Worm (Caenorhabditis elegans) whole organism, mixed stage, embryonic: ENCODE data around the gene srt-28.

ENCODE experiments used
- M03D4.4 ChIP-seq: sonication (generic microtip); optimal IDR thresholded peaks from 2 replicates; lab custom pipeline; 2017; ENCODE audit warnings: mild to moderate bottlenecking, missing genetic modification characterization, missing compliant biosample characterization
- bed-3 ChIP-seq: fragments of 200-800 bp; sonication (Bioruptor generic); optimal IDR thresholded peaks from 3 replicates; lab custom pipeline; 2018; ENCODE audit warnings: mild to moderate bottlenecking, missing genetic modification characterization, moderate library complexity, missing compliant biosample characterization
- blmp-1 ChIP-seq: fragments of 150-350 bp; optimal IDR thresholded peaks from 2 replicates; lab custom pipeline; 2014; ENCODE audit warnings: missing biosample characterization, missing genetic modification characterization
- ceh-39 ChIP-seq: fragments of 150-350 bp; optimal IDR thresholded peaks from 2 replicates; lab custom pipeline; 2014; ENCODE audit warnings: missing biosample characterization, missing genetic modification characterization
- ceh-43 ChIP-seq: fragments of 200-800 bp; sonication (Bioruptor generic); optimal IDR thresholded peaks from 2 replicates; lab custom pipeline; 2018; ENCODE audit warnings: mild to moderate bottlenecking, missing genetic modification characterization, moderate library complexity, missing compliant biosample characterization
- ceh-83 ChIP-seq: fragments of 200-800 bp; sonication (Bioruptor generic); optimal IDR thresholded peaks from 2 replicates; lab custom pipeline; 2018; ENCODE audit warnings: mild to moderate bottlenecking, missing genetic modification characterization, missing compliant biosample characterization
- cnd-1 ChIP-seq: fragments of 200-800 bp; sonication (Bioruptor generic); optimal IDR thresholded peaks from 2 replicates; lab custom pipeline; 2018; ENCODE audit warnings: mild to moderate bottlenecking, missing genetic modification characterization, missing compliant biosample characterization
- elt-1 ChIP-seq: sonication (generic microtip); optimal IDR thresholded peaks from 2 replicates; lab custom pipeline; 2017; ENCODE audit warnings: missing genetic modification characterization, mild to moderate bottlenecking, missing compliant biosample characterization, antibody characterized with exemption, moderate library complexity, borderline replicate concordance; ENCODE audit not compliant: insufficient read depth
- flh-1 ChIP-seq: fragments of 200-800 bp; sonication (Bioruptor generic); optimal IDR thresholded peaks from 2 replicates; lab custom pipeline; 2018; ENCODE audit warnings: mild to moderate bottlenecking, missing genetic modification characterization, moderate library complexity, missing compliant biosample characterization
- ham-2 ChIP-seq: fragments of 200-800 bp; sonication (Bioruptor generic); optimal IDR thresholded peaks from 2 replicates; lab custom pipeline; 2018; ENCODE audit warnings: mild to moderate bottlenecking, missing genetic modification characterization, missing compliant biosample characterization
- hlh-1 ChIP-seq: fragments of 150-350 bp; optimal IDR thresholded peaks from 2 replicates; lab custom pipeline; 2014; ENCODE audit warnings: missing biosample characterization, missing genetic modification reagents, missing genetic modification characterization
- lin-13 ChIP-seq: fragments of 150-350 bp; optimal IDR thresholded peaks from 2 replicates; lab custom pipeline; 2014; ENCODE audit warnings: missing biosample characterization, missing genetic modification characterization
- lin-32 ChIP-seq: fragments of 200-800 bp; sonication (Bioruptor generic); optimal IDR thresholded peaks from 2 replicates; lab custom pipeline; 2018; ENCODE audit warnings: mild to moderate bottlenecking, missing genetic modification characterization, missing compliant biosample characterization
- lsy-2 ChIP-seq: fragments of 150-350 bp; optimal IDR thresholded peaks from 2 replicates; lab custom pipeline; 2014; ENCODE audit warnings: missing biosample characterization, missing genetic modification characterization
- mab-5 ChIP-seq: fragments of 150-350 bp; optimal IDR thresholded peaks from 2 replicates; lab custom pipeline; 2014; ENCODE audit warnings: missing biosample characterization, missing genetic modification characterization
- mep-1 ChIP-seq: fragments of 150-350 bp; optimal IDR thresholded peaks from 2 replicates; lab custom pipeline; 2017; ENCODE audit warnings: missing biosample characterization, missing genetic modification reagents, missing genetic modification characterization, inconsistent platforms
- mls-2 ChIP-seq: sonication (generic microtip); optimal IDR thresholded peaks from 2 replicates; lab custom pipeline; 2016; ENCODE audit warnings: mild to moderate bottlenecking, missing genetic modification characterization, moderate library complexity, missing compliant biosample characterization
- nhr-12 ChIP-seq: fragments of 150-350 bp; optimal IDR thresholded peaks from 2 replicates; lab custom pipeline; 2014; ENCODE audit warnings: missing biosample characterization, missing genetic modification characterization
- nhr-237 ChIP-seq: fragments of 150-350 bp; optimal IDR thresholded peaks from 2 replicates; lab custom pipeline; 2014; ENCODE audit warnings: missing biosample characterization, missing genetic modification characterization
- nhr-28 ChIP-seq: fragments of 150-350 bp; optimal IDR thresholded peaks from 2 replicates; lab custom pipeline; 2014; ENCODE audit warnings: missing biosample characterization, missing genetic modification characterization
- nhr-76 ChIP-seq: sonication (generic microtip); optimal IDR thresholded peaks from 2 replicates; lab custom pipeline; 2017; ENCODE audit warnings: missing biosample characterization, missing genetic modification characterization
- pha-4 ChIP-seq: fragments of 150-350 bp; optimal IDR thresholded peaks from 2 replicates; lab custom pipeline; 2018; ENCODE audit warnings: missing biosample characterization, missing genetic modification reagents, missing genetic modification characterization
- sem-2 ChIP-seq: fragments of 200-800 bp; sonication (Bioruptor generic); optimal IDR thresholded peaks from 2 replicates; lab custom pipeline; 2018; ENCODE audit warnings: mild to moderate bottlenecking, missing genetic modification characterization, missing compliant biosample characterization
- snpc-4 ChIP-seq: fragments of 150-350 bp; optimal IDR thresholded peaks from 2 replicates; lab custom pipeline; 2014; ENCODE audit warnings: missing biosample characterization, missing genetic modification characterization
- sptf-1 ChIP-seq: sonication (generic microtip); optimal IDR thresholded peaks from 2 replicates; lab custom pipeline; 2017; ENCODE audit warnings: mild to moderate bottlenecking, missing genetic modification characterization, moderate library complexity, missing compliant biosample characterization
- tbx-8 ChIP-seq: fragments of 200-800 bp; sonication (Bioruptor generic); optimal IDR thresholded peaks from 2 replicates; lab custom pipeline; 2018; ENCODE audit warnings: mild to moderate bottlenecking, missing genetic modification characterization, moderate library complexity, missing compliant biosample characterization
- unc-120 ChIP-seq: sonication (generic microtip); optimal IDR thresholded peaks from 2 replicates; lab custom pipeline; 2017; ENCODE audit warnings: missing genetic modification characterization, missing compliant biosample characterization; ENCODE audit not compliant: poor library complexity, severe bottlenecking
- unc-39 ChIP-seq: fragments of 150-350 bp; optimal IDR thresholded peaks from 2 replicates; lab custom pipeline; 2014; ENCODE audit warnings: missing biosample characterization, missing genetic modification characterization
- unc-62 ChIP-seq: fragments of 150-350 bp; optimal IDR thresholded peaks from 2 replicates; lab custom pipeline; 2014; ENCODE audit warnings: missing biosample characterization, missing genetic modification reagents, missing genetic modification characterization
- zip-8 ChIP-seq: fragments of 150-350 bp; optimal IDR thresholded peaks from 2 replicates; lab custom pipeline; 2014; ENCODE audit warnings: missing biosample characterization, missing genetic modification characterization

Gene srt-28

DNA sequence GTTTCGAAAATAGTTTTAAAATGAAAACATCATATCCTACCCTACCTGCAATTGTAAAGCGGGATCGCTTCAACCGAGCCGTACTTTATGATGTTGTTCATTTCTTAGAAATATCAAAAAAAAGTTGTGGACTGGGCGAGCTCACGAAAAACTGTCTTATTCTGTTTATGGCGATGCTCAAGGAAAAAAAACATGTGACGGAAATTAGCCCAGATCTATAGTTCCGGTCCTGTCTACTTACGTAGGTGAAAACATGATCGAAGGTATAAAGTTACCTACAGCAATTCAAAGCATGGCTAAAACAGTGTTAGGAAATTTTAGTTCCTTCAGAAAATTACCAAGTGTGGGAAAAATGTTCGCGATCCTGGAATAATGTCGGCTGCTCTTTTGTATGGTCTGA, 7.3 kb upstream of the srt-28 start, which contains the start of gene srt-27:
Gene srt-27, minus strand, starts transcription at position 101 of the 400 bp plus-strand sequence.
- TF ChIP-seq ceh-83 (GFP tag; lab: Kevin White, UChicago) (no peak), elt-1 (no peak), blmp-1 (tag; lab: Kevin White, UChicago) (no peak), zip-8 (tag; lab: Kevin White, UChicago) (no peak)

DNA sequence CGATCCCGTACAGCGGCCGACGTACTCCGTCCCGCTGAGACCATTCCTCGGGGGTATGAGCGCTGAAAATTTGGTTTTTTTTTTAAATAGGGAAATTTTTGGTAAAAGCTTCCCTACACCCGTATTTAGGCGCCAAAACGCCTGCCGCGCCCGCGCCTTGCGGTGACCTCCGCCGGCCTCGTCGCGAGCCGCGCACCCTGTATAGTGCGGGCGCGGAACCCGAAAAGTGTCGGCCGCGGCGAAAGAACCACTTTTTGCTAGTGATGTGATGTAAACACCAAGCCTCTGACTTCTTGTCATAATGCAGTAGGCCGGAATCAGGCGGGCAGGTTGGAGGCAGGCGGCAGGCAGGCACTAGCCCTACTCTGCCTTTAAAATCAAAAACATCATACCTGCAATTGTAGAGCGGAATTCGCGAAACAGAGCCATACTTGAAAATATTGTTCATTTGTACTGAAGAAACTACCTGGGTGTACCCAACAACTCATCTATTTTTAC, 5.3 kb upstream of the srt-28 start, which contains the start of gene srt-29:
Gene srt-29, minus strand, starts transcription at position 448 of the 498 bp plus-strand sequence.
- TF ChIP-seq unc-39 = no peak
- TF ChIP-seq lsy-2 (tag; lab: Kevin White, UChicago) = no peak
- TF ChIP-seq tbx-8 (GFP tag; lab: Kevin White, UChicago) = no peak
- TF ChIP-seq sem-2 (GFP tag; lab: Kevin White, UChicago) = no peak
- TF ChIP-seq nhr-12 (tag; lab: Kevin White, UChicago) = no peak
- no peak for TF ChIP-seq mab-5 (tag; lab: Kevin White, UChicago)
- TF ChIP-seq nhr-76 = no peak
- TF ChIP-seq elt-1 = no peak
- TF ChIP-seq pha-4 (tag; lab: Kevin White, UChicago) = no peak
- no peak for TF ChIP-seq snpc-4 (tag; lab: Kevin White, UChicago)
- no peak for TF ChIP-seq mls-2 (tag; lab: Kevin White, UChicago)
- no peak for TF ChIP-seq hlh-1 (tag; lab: Kevin White, UChicago)
- TF ChIP-seq zip-8 (tag; lab: Kevin White, UChicago) = no peak

DNA sequence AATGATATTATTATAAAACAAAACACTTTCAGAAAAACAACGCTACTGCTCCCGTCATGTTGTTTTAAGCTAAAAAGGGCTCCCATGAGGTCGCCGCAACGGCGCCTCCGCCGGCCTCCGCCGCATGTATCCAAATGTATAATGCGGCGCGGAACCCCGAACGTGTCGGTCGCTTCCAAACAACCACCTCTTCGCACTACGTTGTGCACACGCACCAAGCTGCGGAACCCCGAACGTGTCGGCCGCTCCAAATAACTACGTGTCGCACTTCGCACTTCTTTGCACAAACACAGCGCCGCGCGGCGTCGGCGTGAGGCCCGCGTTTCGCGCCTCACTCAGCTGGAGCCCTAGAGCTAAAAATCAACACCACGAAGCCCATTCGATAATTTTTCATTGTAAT, 3.5 kb upstream of the srt-28 start:
- no peak for TF ChIP-seq flh-1 (GFP tag; lab: Kevin White, UChicago)
- TF ChIP-seq lin-32 = no peak
- no peak for TF ChIP-seq elt-1
- TF ChIP-seq ham-2 (GFP tag; lab: Kevin White, UChicago) = no peak
- no peak for TF ChIP-seq blmp-1 (tag; lab: Kevin White, UChicago)
- no peak for TF ChIP-seq pha-4 (tag; lab: Kevin White, UChicago)
- no peak for TF ChIP-seq lin-13 (tag; lab: Kevin White, UChicago)
- no peak for TF ChIP-seq ceh-43 (GFP tag; lab: Kevin White, UChicago)
- no peak for TF ChIP-seq hlh-1 (tag; lab: Kevin White, UChicago)
- no peak for TF ChIP-seq sem-2 (GFP tag; lab: Kevin White, UChicago)

DNA sequence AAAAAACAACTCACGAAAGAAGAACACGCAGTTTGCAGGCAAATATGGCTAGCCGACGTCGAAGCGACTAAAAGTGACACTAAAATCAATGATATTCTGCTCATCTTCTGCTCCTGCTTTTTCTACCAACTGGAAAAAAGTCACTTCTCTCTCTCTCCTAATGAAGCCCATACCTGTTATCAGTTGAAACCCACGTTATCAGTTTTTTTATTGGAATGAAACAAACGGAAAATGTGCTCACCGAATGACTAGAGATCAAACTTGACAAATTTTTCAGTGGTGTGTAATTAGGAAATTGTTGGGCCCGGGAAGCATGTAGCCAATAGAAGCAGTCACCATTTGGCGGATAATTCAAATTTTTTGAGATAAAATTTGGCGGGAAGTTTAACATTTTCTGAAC, 2.0 kb downstream of the srt-28 start, which contains the start of gene C24B9.3:
Gene C24B9.3, minus strand, starts transcription at position 171 of the 400 bp plus-strand sequence.
- TF ChIP-seq hlh-1 (tag; lab: Kevin White, UChicago) (no peak), lin-32 (no peak), ceh-83 (GFP tag; lab: Kevin White, UChicago) (no peak), unc-62 (GFP tag; lab: Kevin White, UChicago) (no peak), nhr-28 (tag; lab: Kevin White, UChicago) (no peak), nhr-237 (tag; lab: Kevin White, UChicago) (no peak), sptf-1 (tag; lab: Kevin White, UChicago) (no peak), blmp-1 (tag; lab: Kevin White, UChicago) (no peak), mep-1 (tag; lab: Kevin White, UChicago) (no peak), lin-13 (tag; lab: Kevin White, UChicago) (no peak), unc-120 (no peak), zip-8 (tag; lab: Kevin White, UChicago) (no peak), nhr-12 (tag; lab: Kevin White, UChicago) (no peak), ceh-39 (tag; lab: Kevin White, UChicago) (no peak), sem-2 (GFP tag; lab: Kevin White, UChicago) (no peak), cnd-1 (tag; lab: Kevin White, UChicago) (no peak), ham-2 (GFP tag; lab: Kevin White, UChicago) (no peak), pha-4 (tag; lab: Kevin White, UChicago) (no peak), lsy-2 (tag; lab: Kevin White, UChicago) (no peak)
- TF ChIP-seq, all 35 proteins: peak for 0

DNA sequence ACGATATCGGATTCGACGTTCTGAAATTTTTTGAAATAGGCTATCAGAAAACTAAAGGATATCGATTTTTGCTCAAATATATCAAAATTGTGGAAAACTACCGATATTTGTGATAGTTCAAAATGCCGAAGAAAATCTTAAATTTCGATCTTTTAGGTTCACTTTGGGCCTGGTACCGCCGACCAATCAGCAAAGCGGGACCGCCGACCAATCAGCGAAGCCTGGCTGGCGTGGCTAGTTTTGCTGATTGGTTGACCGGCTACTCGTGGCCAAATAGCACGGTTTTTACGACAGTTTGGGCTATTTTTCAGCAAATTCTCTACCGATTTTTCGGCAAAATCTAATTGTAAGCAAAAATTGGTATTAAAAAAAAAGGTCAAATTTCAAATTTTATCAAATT, 3.2 kb downstream of the srt-28 start:
- no peak for TF ChIP-seq elt-1
- no peak for TF ChIP-seq lin-13 (tag; lab: Kevin White, UChicago)
- no peak for TF ChIP-seq bed-3
- no peak for TF ChIP-seq M03D4.4
- no peak for TF ChIP-seq cnd-1 (tag; lab: Kevin White, UChicago)
- no peak for TF ChIP-seq nhr-237 (tag; lab: Kevin White, UChicago)
